Worm (Caenorhabditis elegans) whole organism, mixed stage, embryonic: ENCODE data around the gene D1086.10.
A peak's percentile ranks its signal among the peaks of the same experiment; 100 is the strongest.

Source experiments
- blmp-1 ChIP-seq: fragments of 150-350 bp; optimal IDR thresholded peaks from 2 replicates; lab custom pipeline; 2014; ENCODE audit warnings: missing biosample characterization, missing genetic modification characterization
- ceh-39 ChIP-seq: fragments of 150-350 bp; optimal IDR thresholded peaks from 2 replicates; lab custom pipeline; 2014; ENCODE audit warnings: missing biosample characterization, missing genetic modification characterization
- ceh-43 ChIP-seq: fragments of 200-800 bp; sonication (Bioruptor generic); optimal IDR thresholded peaks from 2 replicates; lab custom pipeline; 2018; ENCODE audit warnings: mild to moderate bottlenecking, missing genetic modification characterization, moderate library complexity, missing compliant biosample characterization
- ceh-83 ChIP-seq: fragments of 200-800 bp; sonication (Bioruptor generic); optimal IDR thresholded peaks from 2 replicates; lab custom pipeline; 2018; ENCODE audit warnings: mild to moderate bottlenecking, missing genetic modification characterization, missing compliant biosample characterization
- ces-1 ChIP-seq: fragments of 150-350 bp; optimal IDR thresholded peaks from 2 replicates; lab custom pipeline; 2014; ENCODE audit warnings: missing biosample characterization, missing genetic modification reagents, missing genetic modification characterization
- cnd-1 ChIP-seq: fragments of 200-800 bp; sonication (Bioruptor generic); optimal IDR thresholded peaks from 2 replicates; lab custom pipeline; 2018; ENCODE audit warnings: mild to moderate bottlenecking, missing genetic modification characterization, missing compliant biosample characterization
- drap-1 ChIP-seq: fragments of 200-800 bp; sonication (Bioruptor generic); optimal IDR thresholded peaks from 3 replicates; lab custom pipeline; 2018; ENCODE audit warnings: mild to moderate bottlenecking, missing genetic modification characterization, missing compliant biosample characterization
- elt-1 ChIP-seq: sonication (generic microtip); optimal IDR thresholded peaks from 2 replicates; lab custom pipeline; 2017; ENCODE audit warnings: missing genetic modification characterization, mild to moderate bottlenecking, missing compliant biosample characterization, antibody characterized with exemption, moderate library complexity, borderline replicate concordance; ENCODE audit not compliant: insufficient read depth
- elt-3 ChIP-seq: fragments of 150-350 bp; optimal IDR thresholded peaks from 2 replicates; lab custom pipeline; 2014; ENCODE audit warnings: missing biosample characterization, missing genetic modification characterization
- flh-1 ChIP-seq: fragments of 200-800 bp; sonication (Bioruptor generic); optimal IDR thresholded peaks from 2 replicates; lab custom pipeline; 2018; ENCODE audit warnings: mild to moderate bottlenecking, missing genetic modification characterization, moderate library complexity, missing compliant biosample characterization
- ham-2 ChIP-seq: fragments of 200-800 bp; sonication (Bioruptor generic); optimal IDR thresholded peaks from 2 replicates; lab custom pipeline; 2018; ENCODE audit warnings: mild to moderate bottlenecking, missing genetic modification characterization, missing compliant biosample characterization
- hlh-1 ChIP-seq: fragments of 150-350 bp; optimal IDR thresholded peaks from 2 replicates; lab custom pipeline; 2014; ENCODE audit warnings: missing biosample characterization, missing genetic modification reagents, missing genetic modification characterization
- lin-13 ChIP-seq: fragments of 150-350 bp; optimal IDR thresholded peaks from 2 replicates; lab custom pipeline; 2014; ENCODE audit warnings: missing biosample characterization, missing genetic modification characterization
- lin-32 ChIP-seq: fragments of 200-800 bp; sonication (Bioruptor generic); optimal IDR thresholded peaks from 2 replicates; lab custom pipeline; 2018; ENCODE audit warnings: mild to moderate bottlenecking, missing genetic modification characterization, missing compliant biosample characterization
- lsy-2 ChIP-seq: fragments of 150-350 bp; optimal IDR thresholded peaks from 2 replicates; lab custom pipeline; 2014; ENCODE audit warnings: missing biosample characterization, missing genetic modification characterization
- mab-5 ChIP-seq: fragments of 150-350 bp; optimal IDR thresholded peaks from 2 replicates; lab custom pipeline; 2014; ENCODE audit warnings: missing biosample characterization, missing genetic modification characterization
- mep-1 ChIP-seq: fragments of 150-350 bp; optimal IDR thresholded peaks from 2 replicates; lab custom pipeline; 2017; ENCODE audit warnings: missing biosample characterization, missing genetic modification reagents, missing genetic modification characterization, inconsistent platforms
- nhr-2 ChIP-seq: fragments of 150-350 bp; optimal IDR thresholded peaks from 2 replicates; lab custom pipeline; 2014; ENCODE audit warnings: missing biosample characterization, missing genetic modification characterization
- nhr-237 ChIP-seq: fragments of 150-350 bp; optimal IDR thresholded peaks from 2 replicates; lab custom pipeline; 2014; ENCODE audit warnings: missing biosample characterization, missing genetic modification characterization
- nhr-28 ChIP-seq: fragments of 150-350 bp; optimal IDR thresholded peaks from 2 replicates; lab custom pipeline; 2014; ENCODE audit warnings: missing biosample characterization, missing genetic modification characterization
- nhr-76 ChIP-seq: sonication (generic microtip); optimal IDR thresholded peaks from 2 replicates; lab custom pipeline; 2017; ENCODE audit warnings: missing biosample characterization, missing genetic modification characterization
- pha-4 ChIP-seq: fragments of 150-350 bp; optimal IDR thresholded peaks from 2 replicates; lab custom pipeline; 2018; ENCODE audit warnings: missing biosample characterization, missing genetic modification reagents, missing genetic modification characterization
- sem-2 ChIP-seq: fragments of 200-800 bp; sonication (Bioruptor generic); optimal IDR thresholded peaks from 2 replicates; lab custom pipeline; 2018; ENCODE audit warnings: mild to moderate bottlenecking, missing genetic modification characterization, missing compliant biosample characterization
- snpc-4 ChIP-seq: fragments of 150-350 bp; optimal IDR thresholded peaks from 2 replicates; lab custom pipeline; 2014; ENCODE audit warnings: missing biosample characterization, missing genetic modification characterization
- unc-39 ChIP-seq: fragments of 150-350 bp; optimal IDR thresholded peaks from 2 replicates; lab custom pipeline; 2014; ENCODE audit warnings: missing biosample characterization, missing genetic modification characterization
- unc-62 ChIP-seq: fragments of 150-350 bp; optimal IDR thresholded peaks from 2 replicates; lab custom pipeline; 2014; ENCODE audit warnings: missing biosample characterization, missing genetic modification reagents, missing genetic modification characterization
- zip-8 ChIP-seq: fragments of 150-350 bp; optimal IDR thresholded peaks from 2 replicates; lab custom pipeline; 2014; ENCODE audit warnings: missing biosample characterization, missing genetic modification characterization
- ztf-11 ChIP-seq: fragments of 150-350 bp; optimal IDR thresholded peaks from 2 replicates; lab custom pipeline; 2014; ENCODE audit warnings: missing biosample characterization, missing genetic modification characterization

The D1086.10 gene

DNA sequence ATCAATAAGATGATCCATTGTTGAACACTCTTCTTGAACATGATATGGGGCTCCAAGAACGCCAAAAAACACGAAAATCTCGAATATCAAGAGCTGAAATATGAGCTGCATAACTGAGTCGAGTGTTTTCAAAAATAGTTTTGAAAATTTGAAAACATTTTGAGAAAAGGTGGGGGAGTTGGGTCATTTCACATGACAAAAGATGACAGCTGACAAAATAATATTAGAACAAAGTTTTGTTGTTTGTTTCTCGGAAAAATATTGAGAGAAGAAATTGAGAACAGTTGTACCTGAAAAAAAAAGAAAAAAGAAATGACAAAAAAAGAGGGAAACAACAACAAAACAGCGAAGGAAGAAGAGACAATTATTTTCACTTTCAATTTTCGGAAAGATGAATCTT is 16.0 kb downstream of the D1086.10 start, which contains the start of the genes D1086.2 and D1086.1:
D1086.2 (minus strand) TSS at position 150 of the 400 bp plus-strand sequence.
D1086.1 (plus strand) TSS at position 340 of the 400 bp plus-strand sequence.
- TF ChIP-seq drap-1 (GFP tag; lab: Kevin White, UChicago) (no peak), nhr-28 (tag; lab: Kevin White, UChicago) (no peak), snpc-4 (no peak)
- TF ChIP-seq, all 35 proteins: peak for 0

ce11 chrV:14100886-14101285 is 18.3 kb downstream of the D1086.10 start, which contains the start of gene D1086.12:
Gene D1086.12 (plus strand): TSS chrV:14101186.
- TF ChIP-seq lin-32 (no peak), nhr-28 (tag; lab: Kevin White, UChicago) (no peak), hlh-1 (peak; percentile 90)

DNA sequence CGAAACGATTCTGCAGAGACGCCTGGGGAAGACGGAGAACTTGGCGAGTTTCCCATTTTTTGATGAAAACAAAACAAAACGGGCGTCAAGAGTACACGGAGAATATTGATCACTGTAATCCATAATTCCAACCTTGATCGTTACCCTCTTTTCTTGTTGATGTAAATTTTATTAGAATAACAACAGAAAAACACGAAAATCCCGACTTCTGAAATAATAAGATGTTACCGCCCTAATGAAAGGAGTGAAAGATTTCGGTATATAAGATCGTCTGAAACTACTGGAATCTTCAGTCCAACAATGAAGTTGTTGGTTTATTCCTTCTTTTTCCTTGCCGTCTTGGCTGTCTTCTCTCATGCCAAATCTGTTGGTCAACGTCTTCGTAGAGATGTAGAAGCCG is 21.4 kb downstream of the D1086.10 start, which contains the start of gene D1086.9:
D1086.9 (plus strand) TSS at position 301 of the 400 bp plus-strand sequence.
- TF ChIP-seq mep-1 (tag; lab: Kevin White, UChicago) (no peak), ces-1 (GFP tag; lab: Kevin White, UChicago) (no peak), ceh-43 (GFP tag; lab: Kevin White, UChicago) (no peak), pha-4 (tag; lab: Kevin White, UChicago) (no peak), ztf-11 (no peak), nhr-2 (tag; lab: Kevin White, UChicago) (no peak), ham-2 (no peak)
- TF ChIP-seq, all 35 proteins: peak for 0

DNA sequence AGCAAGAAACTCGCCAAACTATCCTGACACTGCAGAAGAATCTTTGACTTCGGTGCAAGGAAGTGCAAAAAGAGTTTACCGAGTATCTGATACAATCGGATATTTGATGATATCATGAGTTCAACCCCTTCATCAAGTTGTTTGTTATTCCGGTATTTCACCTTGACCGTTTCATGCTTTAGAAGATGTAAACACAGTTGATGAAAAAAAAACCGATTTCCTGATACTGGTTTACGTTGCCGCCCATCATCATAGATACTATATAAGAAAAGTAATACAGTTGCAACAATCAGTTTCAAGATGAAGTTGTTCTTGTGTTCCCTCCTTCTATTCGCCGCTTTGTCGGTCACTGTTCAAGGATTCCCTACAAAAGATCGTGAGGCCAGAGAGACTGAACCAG is 25.0 kb downstream of the D1086.10 start, which contains the start of gene H39E23.3:
H39E23.3 (plus strand) TSS at position 301 of the 400 bp plus-strand sequence.
- TF ChIP-seq elt-3 (tag; lab: Kevin White, UChicago) = no peak

- TF ChIP-seq ceh-39 (tag; lab: Kevin White, UChicago) (no peak), flh-1 (no peak), sem-2 (GFP tag; lab: Kevin White, UChicago) (no peak), unc-39 (no peak), mab-5 (no peak), elt-3 (tag; lab: Kevin White, UChicago) (no peak), lsy-2 (tag; lab: Kevin White, UChicago) (no peak), lin-13 (tag; lab: Kevin White, UChicago) (no peak), ceh-43 (GFP tag; lab: Kevin White, UChicago) (no peak), elt-1 (tag; lab: Kevin White, UChicago) (no peak), snpc-4 (no peak), mep-1 (tag; lab: Kevin White, UChicago) (no peak), nhr-76 (tag; lab: Kevin White, UChicago) (no peak), cnd-1 (no peak), nhr-237 (no peak)
These were observed 27.5 kb downstream of the D1086.10 start, which contains the start of gene H39E23.2 for ce11 chrV:14110042-14110441. Gene H39E23.2 (plus strand): TSS chrV:14110342.

DNA sequence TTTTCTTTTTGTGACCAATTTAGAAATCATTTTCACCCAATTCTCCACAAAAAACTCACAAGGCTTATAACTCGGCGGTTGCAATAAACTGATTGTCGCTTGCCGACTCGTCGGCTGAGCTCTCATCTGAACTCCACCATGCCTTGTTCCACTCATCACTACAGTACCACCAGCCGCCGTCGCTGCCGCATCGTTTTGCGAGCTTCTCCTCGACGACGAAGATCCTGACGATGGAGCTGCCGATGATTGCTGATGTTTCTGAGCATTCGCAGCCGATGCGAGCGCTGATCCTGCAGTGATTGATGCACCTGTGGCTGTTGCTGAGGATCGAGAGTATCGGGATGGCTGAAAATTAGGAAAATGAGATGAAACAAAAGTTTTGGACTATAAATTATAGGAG is 38.1 kb downstream of the D1086.10 start:
- no peak for TF ChIP-seq ces-1 (GFP tag; lab: Kevin White, UChicago)
- TF ChIP-seq ham-2 = no peak
- no peak for TF ChIP-seq ceh-43 (GFP tag; lab: Kevin White, UChicago)
- no peak for TF ChIP-seq elt-1 (tag; lab: Kevin White, UChicago)
- TF ChIP-seq ceh-39 (tag; lab: Kevin White, UChicago) = no peak
- no peak for TF ChIP-seq nhr-237
- TF ChIP-seq drap-1 (GFP tag; lab: Kevin White, UChicago) = no peak
- no peak for TF ChIP-seq ztf-11
- TF ChIP-seq ceh-83 (GFP tag; lab: Kevin White, UChicago) = no peak
- TF ChIP-seq cnd-1 = no peak
- TF ChIP-seq mep-1 (tag; lab: Kevin White, UChicago) = no peak
- no peak for TF ChIP-seq lsy-2 (tag; lab: Kevin White, UChicago)
- TF ChIP-seq sem-2 (GFP tag; lab: Kevin White, UChicago) = no peak
- no peak for TF ChIP-seq flh-1
- TF ChIP-seq lin-13 (tag; lab: Kevin White, UChicago) = no peak
- no peak for TF ChIP-seq nhr-2 (tag; lab: Kevin White, UChicago)
- no peak for TF ChIP-seq blmp-1 (tag; lab: Kevin White, UChicago)
- TF ChIP-seq nhr-28 (tag; lab: Kevin White, UChicago) = no peak
- TF ChIP-seq lin-32 = no peak
- no peak for TF ChIP-seq pha-4 (tag; lab: Kevin White, UChicago)

DNA sequence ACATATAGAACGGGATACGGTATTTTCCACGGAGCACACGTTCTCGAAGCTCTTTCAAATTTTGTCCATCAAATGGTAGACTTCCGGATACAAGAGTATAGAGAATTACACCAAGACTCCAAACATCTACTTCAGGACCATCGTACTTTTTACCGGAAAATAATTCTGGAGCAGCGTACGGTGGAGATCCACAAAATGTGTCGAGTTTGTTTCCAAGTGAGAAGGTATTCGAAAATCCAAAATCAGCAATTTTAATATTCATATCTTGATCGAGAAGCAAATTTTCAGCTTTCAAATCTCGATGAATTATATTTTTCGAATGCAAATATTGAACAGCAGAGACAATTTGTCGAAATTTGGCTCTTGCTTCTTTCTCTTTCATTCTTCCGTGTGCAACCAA is 40.6 kb downstream of the D1086.10 start:
- TF ChIP-seq unc-62 (GFP tag; lab: Kevin White, UChicago) = no peak
- no peak for TF ChIP-seq ces-1 (GFP tag; lab: Kevin White, UChicago)
- TF ChIP-seq zip-8 (tag; lab: Kevin White, UChicago) = no peak
- TF ChIP-seq drap-1 (GFP tag; lab: Kevin White, UChicago) = no peak
